Worm (Caenorhabditis elegans): Measurements from ENCODE around the gene srm-6.

srm-6 gene

ce11 chrV:14350949-14351348 lies 14.2 kb downstream of the srm-6 start (continued):
- TF ChIP-seq pha-2 (tag; optimal IDR thresholded peaks at IDR 0.05): no peak
- no peak for TF ChIP-seq ceh-24 (tag; optimal IDR thresholded peaks at IDR 0.05)
- peak; percentile 11 for TF ChIP-seq hlh-8 (tag; optimal IDR thresholded peaks at IDR 0.05)
- peak; percentile 72 for TF ChIP-seq unc-42 (tag; optimal IDR thresholded peaks at IDR 0.05)
- peak; percentile 53 for TF ChIP-seq fkh-6 (tag; optimal IDR thresholded peaks at IDR 0.05)
- TF ChIP-seq ets-4 (tag; optimal IDR thresholded peaks at IDR 0.05): peak; percentile 38
- TF ChIP-seq fkh-10 (GFP tag; optimal IDR thresholded peaks at IDR 0.05): peak; percentile 14
- TF ChIP-seq ref-2 (tag; optimal IDR thresholded peaks at IDR 0.05): peak; percentile 54
- TF ChIP-seq lin-11 (tag; optimal IDR thresholded peaks at IDR 0.05): no peak
- TF ChIP-seq hlh-30 (tag; optimal IDR thresholded peaks at IDR 0.05; ENCODE audit: insufficient read depth): no peak
- peak; percentile 41 for TF ChIP-seq hlh-6 (tag; optimal IDR thresholded peaks at IDR 0.05)
- no peak for TF ChIP-seq mec-3 (tag; optimal IDR thresholded peaks at IDR 0.05; ENCODE audit: borderline replicate concordance)
- no peak for TF ChIP-seq nhr-11 (tag; optimal IDR thresholded peaks at IDR 0.05)
- TF ChIP-seq eyg-1 (tag; optimal IDR thresholded peaks at IDR 0.05): no peak
- TF ChIP-seq pros-1 (tag; optimal IDR thresholded peaks at IDR 0.05): peak; percentile 58
- no peak for TF ChIP-seq dmd-4 (tag; optimal IDR thresholded peaks at IDR 0.05; ENCODE audit: borderline replicate concordance)
- no peak for TF ChIP-seq ceh-6 (GFP tag; optimal IDR thresholded peaks at IDR 0.05)
- peak; percentile 62 for TF ChIP-seq nfya-1 (tag; optimal IDR thresholded peaks at IDR 0.05)
- TF ChIP-seq pax-1 (tag; optimal IDR thresholded peaks at IDR 0.05): no peak

DNA sequence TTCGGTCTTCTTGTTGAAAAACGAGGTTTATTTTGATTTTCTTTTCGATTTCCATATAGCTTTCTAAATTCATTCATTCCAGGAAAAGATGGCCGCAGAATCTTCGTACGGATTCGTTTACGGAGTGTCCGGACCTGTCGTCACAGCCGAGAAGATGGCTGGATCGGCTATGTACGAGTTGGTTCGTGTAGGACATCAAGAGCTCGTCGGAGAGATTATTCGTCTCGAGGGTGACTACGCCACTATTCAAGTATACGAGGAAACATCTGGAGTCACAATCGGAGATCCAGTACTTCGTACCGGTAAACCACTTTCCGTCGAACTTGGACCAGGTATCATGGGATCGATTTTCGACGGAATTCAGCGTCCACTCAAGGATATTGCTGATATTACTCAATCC lies 14.9 kb downstream of the srm-6 start, which contains the start of gene vha-13:
TSS of gene vha-13 (plus strand) at position 81 of the 400 bp plus-strand sequence.
- TF ChIP-seq unc-55 (GFP tag; optimal IDR thresholded peaks at IDR 0.05) (no peak), fax-1 (tag; optimal IDR thresholded peaks at IDR 0.05) (no peak), tbx-7 (tag; optimal IDR thresholded peaks at IDR 0.05) (no peak), syd-9 (tag; optimal IDR thresholded peaks at IDR 0.05) (no peak), rnt-1 (tag; optimal IDR thresholded peaks at IDR 0.05) (no peak), T23F11.4 (GFP tag; optimal IDR thresholded peaks at IDR 0.05) (no peak), dmd-4 (tag; optimal IDR thresholded peaks at IDR 0.05; ENCODE audit: borderline replicate concordance) (no peak), fkh-10 (GFP tag; optimal IDR thresholded peaks at IDR 0.05) (no peak), ceh-9 (tag; optimal IDR thresholded peaks at IDR 0.05) (no peak), ceh-45 (GFP tag; IDR thresholded peaks at IDR 0.05) (no peak), pat-9 (tag; optimal IDR thresholded peaks at IDR 0.05) (no peak), Y22D7AL.16 (tag; optimal IDR thresholded peaks at IDR 0.05) (no peak), gmeb-2 (tag; optimal IDR thresholded peaks at IDR 0.05) (no peak), C38D4.7 (GFP tag; optimal IDR thresholded peaks at IDR 0.05) (no peak), hlh-15 (tag; optimal IDR thresholded peaks at IDR 0.05) (no peak), nhr-232 (tag; optimal IDR thresholded peaks at IDR 0.05) (no peak), pros-1 (tag; optimal IDR thresholded peaks at IDR 0.05) (no peak)

ce11 chrV:14352032-14352431 lies 15.3 kb downstream of the srm-6 start:
- TF ChIP-seq fkh-6 (tag; optimal IDR thresholded peaks at IDR 0.05) (no peak), K02D7.2 (tag; optimal IDR thresholded peaks at IDR 0.05) (no peak), sox-2 (GFP tag; IDR thresholded peaks at IDR 0.05) (no peak)

ce11 chrV:14354258-14354877 lies 17.6 kb downstream of the srm-6 start, which contains the start of gene Y49A3A.3:
Y49A3A.3 (plus strand) TSS chrV:14354410.
- TF ChIP-seq hlh-13 (GFP tag; optimal IDR thresholded peaks at IDR 0.05): no peak
- peak; percentile 52 for TF ChIP-seq ama-1 (optimal IDR thresholded peaks at IDR 0.05)
